Fruit fly (Drosophila melanogaster) whole organism, embryonic: Measurements from ENCODE around the gene VhaAC45RP.

Source experiments
- Abd-B ChIP-seq: fragments of 200-800 bp; sonication (Bioruptor generic); optimal IDR thresholded peaks from 2 replicates; lab custom pipeline; 2018; ENCODE audit warnings: missing biosample characterization, mild to moderate bottlenecking, missing genetic modification characterization, moderate library complexity
- Bgb ChIP-seq: fragments of 200-800 bp; sonication (Bioruptor generic); IDR thresholded peaks from 2 replicates; pipeline ENCODE4 v1.3.6; 2022; ENCODE audit warnings: missing biosample characterization, missing genetic modification characterization; ENCODE audit not compliant: partially characterized antibody
- CG10565 ChIP-seq: fragments of 200-800 bp; sonication (Bioruptor generic); optimal IDR thresholded peaks from 3 replicates; lab custom pipeline; 2016; ENCODE audit warnings: missing biosample characterization, mild to moderate bottlenecking, missing genetic modification characterization
- CG12071 ChIP-seq: fragments of 200-800 bp; sonication (Bioruptor generic); optimal IDR thresholded peaks from 3 replicates; lab custom pipeline; 2018; ENCODE audit warnings: missing biosample characterization, mild to moderate bottlenecking, missing genetic modification characterization
- CG12155 ChIP-seq: fragments of 200-800 bp; sonication (Bioruptor generic); optimal IDR thresholded peaks from 3 replicates; lab custom pipeline; 2016; ENCODE audit warnings: missing biosample characterization, missing genetic modification characterization
- CG13424 ChIP-seq: fragments of 200-800 bp; sonication (Bioruptor generic); optimal IDR thresholded peaks from 2 replicates; lab custom pipeline; 2019; ENCODE audit warnings: missing biosample characterization, mild to moderate bottlenecking, missing genetic modification characterization, moderate library complexity
- CG14441 ChIP-seq: fragments of 200-800 bp; sonication (Bioruptor generic); IDR thresholded peaks from 2 replicates; pipeline ENCODE4 v1.3.6; 2022; ENCODE audit warnings: missing biosample characterization, missing genetic modification characterization
- CG15073 ChIP-seq: fragments of 200-800 bp; sonication (Bioruptor generic); optimal IDR thresholded peaks from 2 replicates; lab custom pipeline; 2016; ENCODE audit warnings: missing biosample characterization, missing genetic modification characterization
- CG16779 ChIP-seq: fragments of 200-800 bp; sonication (Bioruptor generic); IDR thresholded peaks from 2 replicates; pipeline ENCODE4 v1.3.6; 2022; ENCODE audit warnings: missing biosample characterization, missing genetic modification characterization
- CG16815 ChIP-seq: fragments of 200-800 bp; sonication (Bioruptor generic); optimal IDR thresholded peaks from 3 replicates; lab custom pipeline; 2017; ENCODE audit warnings: missing biosample characterization, mild to moderate bottlenecking, missing genetic modification characterization
- CG17328 ChIP-seq: fragments of 200-800 bp; sonication (Bioruptor generic); IDR thresholded peaks from 2 replicates; pipeline ENCODE4 v1.3.6; 2022; ENCODE audit warnings: missing biosample characterization, missing genetic modification characterization
- CG17612 ChIP-seq: fragments of 200-800 bp; sonication (Bioruptor generic); IDR thresholded peaks from 2 replicates; pipeline ENCODE4 v1.3.6; 2022; ENCODE audit warnings: missing biosample characterization, missing genetic modification characterization
- CG2116 ChIP-seq: fragments of 200-800 bp; sonication (Bioruptor generic); optimal IDR thresholded peaks from 3 replicates; lab custom pipeline; 2018; ENCODE audit warnings: missing biosample characterization, mild to moderate bottlenecking, missing genetic modification characterization
- CG2712 ChIP-seq: fragments of 200-800 bp; optimal IDR thresholded peaks from 3 replicates; lab custom pipeline; 2019; ENCODE audit warnings: missing biosample characterization, mild to moderate bottlenecking, missing genetic modification characterization, moderate library complexity
- CG2875 ChIP-seq: fragments of 200-800 bp; sonication (Bioruptor generic); optimal IDR thresholded peaks from 2 replicates; lab custom pipeline; 2017; ENCODE audit warnings: missing biosample characterization, mild to moderate bottlenecking, missing genetic modification characterization, missing genetic modification reagents
- CG31365 ChIP-seq: fragments of 200-800 bp; sonication (Bioruptor generic); optimal IDR thresholded peaks from 2 replicates; lab custom pipeline; 2018; ENCODE audit warnings: missing biosample characterization, mild to moderate bottlenecking, missing genetic modification characterization
- CG34376 ChIP-seq: fragments of 200-800 bp; sonication (Bioruptor generic); optimal IDR thresholded peaks from 2 replicates; lab custom pipeline; 2018; ENCODE audit warnings: missing biosample characterization, mild to moderate bottlenecking, missing genetic modification characterization
- CG3838 ChIP-seq: fragments of 200-800 bp; sonication (Bioruptor generic); optimal IDR thresholded peaks from 3 replicates; lab custom pipeline; 2016; ENCODE audit warnings: missing biosample characterization, missing genetic modification characterization
- CG6854 ChIP-seq: fragments of 200-800 bp; sonication (Bioruptor generic); optimal IDR thresholded peaks from 3 replicates; lab custom pipeline; 2017; ENCODE audit warnings: missing biosample characterization, mild to moderate bottlenecking, missing genetic modification characterization
- CG8388 ChIP-seq: fragments of 200-800 bp; sonication (Bioruptor generic); optimal IDR thresholded peaks from 2 replicates; lab custom pipeline; 2019; ENCODE audit warnings: missing biosample characterization, mild to moderate bottlenecking, missing genetic modification characterization, moderate library complexity
- CG8765 ChIP-seq: fragments of 200-800 bp; sonication (Bioruptor generic); IDR thresholded peaks from 2 replicates; pipeline ENCODE4 v1.3.6; 2022; ENCODE audit warnings: missing biosample characterization, missing genetic modification characterization
- CoRest ChIP-seq: fragments of 200-800 bp; sonication (Bioruptor generic); optimal IDR thresholded peaks from 3 replicates; lab custom pipeline; 2018; ENCODE audit warnings: missing biosample characterization, mild to moderate bottlenecking, missing genetic modification characterization, moderate library complexity
- D ChIP-seq, 2 experiments: fragments of 200-800 bp in 1 of 2; fragments of >200 bp in 1 of 2; sonication (Bioruptor generic) in 1 of 2; optimal IDR thresholded peaks; 2 replicates in 1 of 2; 3 replicates in 1 of 2; lab custom pipeline; 2017; ENCODE audit warnings: mild to moderate bottlenecking in 1 of 2, missing biosample characterization in 1 of 2, missing genetic modification characterization in 1 of 2, missing genetic modification reagents in 1 of 2
- D19B ChIP-seq: fragments of 200-800 bp; sonication (Bioruptor generic); optimal IDR thresholded peaks from 2 replicates; lab custom pipeline; 2017; ENCODE audit warnings: missing biosample characterization, mild to moderate bottlenecking, missing genetic modification characterization
- Doc2 ChIP-seq: fragments of 200-800 bp; sonication (Bioruptor generic); IDR thresholded peaks from 2 replicates; pipeline ENCODE4 v1.3.6; 2022; ENCODE audit warnings: missing biosample characterization, missing genetic modification characterization
- HLH54F ChIP-seq: fragments of 200-800 bp; sonication (Bioruptor generic); optimal IDR thresholded peaks from 3 replicates; lab custom pipeline; 2016; ENCODE audit warnings: missing biosample characterization, missing genetic modification characterization
- Lim3 ChIP-seq: fragments of 200-800 bp; sonication (Bioruptor generic); IDR thresholded peaks from 2 replicates; pipeline ENCODE4 v1.3.6; 2022; ENCODE audit warnings: missing biosample characterization, missing genetic modification characterization
- Meics ChIP-seq: fragments of 200-800 bp; sonication (Bioruptor generic); optimal IDR thresholded peaks from 2 replicates; lab custom pipeline; 2017; ENCODE audit warnings: missing biosample characterization, mild to moderate bottlenecking, missing genetic modification characterization
- Myb ChIP-seq: fragments of 200-800 bp; sonication (Bioruptor generic); optimal IDR thresholded peaks from 2 replicates; lab custom pipeline; 2016; ENCODE audit warnings: missing biosample characterization, missing genetic modification characterization
- NFAT ChIP-seq: fragments of 200-800 bp; sonication (Bioruptor generic); IDR thresholded peaks from 2 replicates; pipeline ENCODE4 v1.3.6; 2022; ENCODE audit warnings: missing biosample characterization, missing genetic modification characterization
- Rfx ChIP-seq: fragments of 200-800 bp; sonication (Bioruptor generic); IDR thresholded peaks from 2 replicates; pipeline ENCODE4 v1.3.6; 2022; ENCODE audit warnings: missing biosample characterization, missing genetic modification characterization
- Spps ChIP-seq: fragments of 200-800 bp; sonication (Bioruptor generic); optimal IDR thresholded peaks from 2 replicates; lab custom pipeline; 2018; ENCODE audit warnings: missing biosample characterization, mild to moderate bottlenecking, missing genetic modification characterization
- caup ChIP-seq: fragments of 200-800 bp; sonication (Bioruptor generic); optimal IDR thresholded peaks from 3 replicates; lab custom pipeline; 2017; ENCODE audit warnings: missing biosample characterization, mild to moderate bottlenecking, missing genetic modification characterization, moderate library complexity; ENCODE audit not compliant: severe bottlenecking
- crol ChIP-seq: fragments of 200-800 bp; sonication (Bioruptor generic); IDR thresholded peaks from 2 replicates; pipeline ENCODE4 v1.3.6; 2022; ENCODE audit warnings: missing biosample characterization, missing genetic modification characterization
- dm ChIP-seq: fragments of 200-800 bp; sonication (Bioruptor generic); optimal IDR thresholded peaks from 3 replicates; lab custom pipeline; 2016; ENCODE audit warnings: missing biosample characterization, missing genetic modification characterization
- exex ChIP-seq: fragments of 200-800 bp; sonication (Bioruptor generic); optimal IDR thresholded peaks from 4 replicates; lab custom pipeline; 2018; ENCODE audit warnings: missing biosample characterization, mild to moderate bottlenecking, missing genetic modification characterization, moderate library complexity
- gem ChIP-seq: fragments of 200-800 bp; sonication (Bioruptor generic); optimal IDR thresholded peaks from 2 replicates; lab custom pipeline; 2019; ENCODE audit warnings: missing biosample characterization, mild to moderate bottlenecking, missing genetic modification characterization, moderate library complexity
- gt ChIP-seq: fragments of 200-800 bp; sonication (Bioruptor generic); IDR thresholded peaks from 2 replicates; pipeline ENCODE4 v1.3.6; 2022; ENCODE audit warnings: missing biosample characterization, missing genetic modification characterization
- ham ChIP-seq: fragments of 200-800 bp; sonication (Bioruptor generic); IDR thresholded peaks from 2 replicates; pipeline ENCODE4 v1.3.6; 2022; ENCODE audit warnings: missing biosample characterization, missing genetic modification characterization
- hbn ChIP-seq: fragments of 200-800 bp; sonication (Bioruptor generic); IDR thresholded peaks from 2 replicates; pipeline ENCODE4 v1.3.6; 2022; ENCODE audit warnings: missing biosample characterization, missing genetic modification characterization; ENCODE audit not compliant: partially characterized antibody
- kah ChIP-seq: fragments of 200-800 bp; sonication (Bioruptor generic); optimal IDR thresholded peaks from 2 replicates; lab custom pipeline; 2018; ENCODE audit warnings: missing biosample characterization, mild to moderate bottlenecking, missing genetic modification characterization
- nau ChIP-seq: fragments of 200-800 bp; sonication (Bioruptor generic); optimal IDR thresholded peaks from 3 replicates; lab custom pipeline; 2017; ENCODE audit warnings: missing biosample characterization, mild to moderate bottlenecking, missing genetic modification characterization, missing genetic modification reagents
- pnt ChIP-seq: fragments of 200-800 bp; sonication (Bioruptor generic); optimal IDR thresholded peaks from 3 replicates; lab custom pipeline; 2016; ENCODE audit warnings: missing biosample characterization, missing genetic modification characterization
- pum ChIP-seq: fragments of 200-800 bp; sonication (Bioruptor generic); optimal IDR thresholded peaks from 2 replicates; lab custom pipeline; 2016; ENCODE audit warnings: missing biosample characterization, missing genetic modification characterization
- shn ChIP-seq: fragments of 200-800 bp; sonication (Bioruptor generic); optimal IDR thresholded peaks from 3 replicates; lab custom pipeline; 2016; ENCODE audit warnings: missing biosample characterization, missing genetic modification characterization
- sqz ChIP-seq: fragments of 200-800 bp; sonication (Bioruptor generic); optimal IDR thresholded peaks from 3 replicates; lab custom pipeline; 2018; ENCODE audit warnings: missing biosample characterization, mild to moderate bottlenecking, missing genetic modification characterization
- stwl ChIP-seq: fragments of 200-800 bp; sonication (Bioruptor generic); optimal IDR thresholded peaks from 3 replicates; lab custom pipeline; 2018; ENCODE audit warnings: missing biosample characterization, mild to moderate bottlenecking, missing genetic modification characterization, moderate library complexity
- ttk ChIP-seq: fragments of 200-800 bp; sonication (Bioruptor generic); IDR thresholded peaks from 2 replicates; pipeline ENCODE4 v2.1.2; 2022; ENCODE audit warnings: missing biosample characterization, missing genetic modification characterization
- wor ChIP-seq: fragments of 200-800 bp; sonication (Bioruptor generic); IDR thresholded peaks from 2 replicates; pipeline ENCODE4 v1.3.6; 2022; ENCODE audit warnings: missing biosample characterization, missing genetic modification characterization
- z ChIP-seq: fragments of 200-800 bp; sonication (Bioruptor generic); IDR thresholded peaks from 3 replicates; pipeline ENCODE4 v1.3.6; 2022; ENCODE audit warnings: missing biosample characterization, missing genetic modification characterization

VhaAC45RP gene

DNA sequence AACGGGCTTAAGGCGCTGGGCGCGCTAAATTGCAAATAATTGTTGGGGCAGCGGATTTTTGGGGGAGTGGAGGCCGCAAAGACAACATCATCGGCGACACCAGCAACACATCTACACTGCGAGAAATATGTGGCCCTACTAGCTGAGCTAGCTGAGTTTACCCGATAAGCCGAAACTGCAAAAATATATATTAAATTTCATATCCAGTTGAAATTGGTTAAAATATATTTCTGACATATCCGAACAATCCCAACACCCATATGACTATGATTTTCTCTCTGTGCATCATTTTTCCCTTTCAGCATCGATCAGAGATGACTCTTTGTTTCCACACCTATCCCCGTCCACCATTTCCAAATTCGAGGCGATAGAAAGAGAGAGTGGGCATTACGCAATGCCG, 23.6 kb upstream of the VhaAC45RP start (continued):
- TF ChIP-seq CG8765 (GFP tag; lab: Robert Waterston, UW) = peak; percentile 30; the same call in 1 of the 2 replicates
- no peak for TF ChIP-seq CG15073
- no peak for TF ChIP-seq ham (GFP tag; lab: Robert Waterston, UW)
- TF ChIP-seq CG16779 = 0 out of 2 replicates have a peak, but pooled peaks have one; percentile 49
- TF ChIP-seq gt = peak; percentile 42; the same call in 1 of the 2 replicates
- TF ChIP-seq z (GFP tag; lab: Robert Waterston, UW) = no peak
- peak; percentile 76 for TF ChIP-seq CG13424 (tag; lab: Kevin White, UChicago)
- peak; percentile 13 for TF ChIP-seq D19B
- TF ChIP-seq Rfx (GFP tag; lab: Robert Waterston, UW) = peak; percentile 84
- peak; percentile 79 for TF ChIP-seq CG2712
- no peak for TF ChIP-seq Bgb (GFP tag; lab: Robert Waterston, UW)
- TF ChIP-seq wor (GFP tag; lab: Robert Waterston, UW) = peak; percentile 64; the same call in 1 of the 2 replicates
- peak; percentile 49 for TF ChIP-seq sqz
- peak; percentile 40 for TF ChIP-seq kah (GFP tag; lab: Kevin White, UChicago)
- peak; percentile 59 for TF ChIP-seq pum (GFP tag; lab: Kevin White, UChicago)
- peak; percentile 65 for TF ChIP-seq CG2875 (GFP tag; lab: Kevin White, UChicago)
- peak; percentile 79 for TF ChIP-seq CG17328
- no peak for TF ChIP-seq stwl
- TF ChIP-seq crol (GFP tag; lab: Robert Waterston, UW) = no peak
- TF ChIP-seq pnt (GFP tag; lab: Kevin White, UChicago) = peak; percentile 66
- peak; percentile 38; the same call in 1 of the 2 replicates for TF ChIP-seq Doc2 (GFP tag; lab: Robert Waterston, UW)
- no peak for TF ChIP-seq Lim3
- no peak for TF ChIP-seq dm (GFP tag; lab: Kevin White, UChicago)
- TF ChIP-seq HLH54F = peak; percentile 50
- no peak for TF ChIP-seq Myb
- peak; percentile 66 for TF ChIP-seq CG12071 (GFP tag; lab: Kevin White, UChicago)
- peak; percentile 70 for TF ChIP-seq CoRest (tag; lab: Kevin White, UChicago)
- no peak for TF ChIP-seq D (optimal IDR thresholded peaks at IDR 0.05; lab: Kevin White, UChicago)
- peak; percentile 73 for TF ChIP-seq D (GFP tag; optimal IDR thresholded peaks at IDR 0.05; lab: Kevin White, UChicago)
- TF ChIP-seq CG16815 = peak; percentile 29
- peak; percentile 56 for TF ChIP-seq caup (GFP tag; lab: Kevin White, UChicago)
- TF ChIP-seq CG3838 (GFP tag; lab: Kevin White, UChicago) = no peak
- 0 out of 2 replicates have a peak, but pooled peaks have one; percentile 31 for TF ChIP-seq NFAT (GFP tag; lab: Robert Waterston, UW)
- peak; percentile 72 for TF ChIP-seq Abd-B (GFP tag; lab: Kevin White, UChicago)
- TF ChIP-seq CG12155 (GFP tag; lab: Kevin White, UChicago) = peak; percentile 54
- TF ChIP-seq gem (tag; lab: Kevin White, UChicago) = peak; percentile 83
- TF ChIP-seq CG8388 (GFP tag; lab: Kevin White, UChicago) = peak; percentile 67
- peak; percentile 60 for TF ChIP-seq nau (GFP tag; lab: Kevin White, UChicago)
- peak; percentile 15 for TF ChIP-seq exex (tag; lab: Kevin White, UChicago)
- TF ChIP-seq shn (GFP tag; lab: Kevin White, UChicago) = peak; percentile 5
- TF ChIP-seq CG2116 = no peak
- TF ChIP-seq CG14441 (GFP tag; lab: Robert Waterston, UW) = peak; percentile 89
- peak; percentile 66 for TF ChIP-seq Meics (GFP tag; lab: Kevin White, UChicago)
- TF ChIP-seq CG31365 (tag; lab: Kevin White, UChicago) = peak; percentile 34
- peak; percentile 80 for TF ChIP-seq ttk
- peak; percentile 29 for TF ChIP-seq CG6854 (GFP tag; lab: Kevin White, UChicago)
- TF ChIP-seq Spps (tag; lab: Kevin White, UChicago) = no peak
- TF ChIP-seq CG34376 (GFP tag; lab: Kevin White, UChicago) = no peak
- TF ChIP-seq CG17612 (GFP tag; lab: Robert Waterston, UW) = peak; percentile 55; the same call in 1 of the 2 replicates
- TF ChIP-seq hbn = no peak
- no peak for TF ChIP-seq CG10565 (GFP tag; lab: Kevin White, UChicago)
